Worm (Caenorhabditis elegans): Measurements from ENCODE around the gene Y73F4A.2.

- TF ChIP-seq him-1 (tag; optimal IDR thresholded peaks at IDR 0.05) (no peak), dao-5 (tag; optimal IDR thresholded peaks at IDR 0.05) (no peak), W03F9.2 (tag; optimal IDR thresholded peaks at IDR 0.05) (no peak)
Measured at ce11 chrIV:9040393-9040792, 2.8 kb downstream of the Y73F4A.2 start, which contains the start of gene Y73F4A.3.

Data from whole organism, L4/young adult.